Worm (Caenorhabditis elegans) whole organism, midembryonic: ENCODE results near the gene fbxa-99.

Source experiments
- T22C8.4 ChIP-seq: fragments of 200-800 bp; sonication (Bioruptor generic); IDR thresholded peaks from 2 replicates; pipeline ENCODE4 v1.3.6; 2022; ENCODE audit warnings: missing genetic modification characterization, missing compliant biosample characterization
- cog-1 ChIP-seq: sonication (generic microtip); optimal IDR thresholded peaks from 2 replicates; lab custom pipeline; 2016; ENCODE audit warnings: missing genetic modification characterization, missing compliant biosample characterization
- flt-1 ChIP-seq: fragments of 200-800 bp; sonication (Bioruptor generic); IDR thresholded peaks from 2 replicates; pipeline ENCODE4 v1.3.6; 2022; ENCODE audit warnings: missing genetic modification characterization, missing compliant biosample characterization
- klf-2 ChIP-seq: fragments of 200-800 bp; sonication (Bioruptor generic); conservative IDR thresholded peaks from 2 replicates; pipeline ENCODE4 v1.3.6; 2022; ENCODE audit warnings: missing genetic modification reagents, missing genetic modification characterization, missing compliant biosample characterization
- med-1 ChIP-seq: sonication (generic microtip); optimal IDR thresholded peaks from 2 replicates; lab custom pipeline; 2017; ENCODE audit warnings: missing genetic modification characterization, mild to moderate bottlenecking, missing compliant biosample characterization, antibody characterized with exemption, missing genetic modification reagents; ENCODE audit not compliant: insufficient read depth
- ref-1 ChIP-seq: fragments of 200-800 bp; sonication (Bioruptor generic); conservative IDR thresholded peaks from 2 replicates; pipeline ENCODE4 v1.3.6; 2022; ENCODE audit warnings: missing genetic modification reagents, missing genetic modification characterization, missing compliant biosample characterization
- tab-1 ChIP-seq: fragments of 200-800 bp; sonication (Bioruptor generic); IDR thresholded peaks from 2 replicates; pipeline ENCODE4 v1.3.6; 2022; ENCODE audit warnings: missing genetic modification characterization, missing compliant biosample characterization
- ztf-23 ChIP-seq: fragments of 200-800 bp; sonication (Bioruptor generic); IDR thresholded peaks from 2 replicates; pipeline ENCODE4 v1.3.6; 2022; ENCODE audit warnings: missing genetic modification reagents, missing genetic modification characterization, missing compliant biosample characterization
- ztf-29 ChIP-seq: fragments of 200-800 bp; sonication (Bioruptor generic); IDR thresholded peaks from 2 replicates; pipeline ENCODE4 v1.3.6; 2022; ENCODE audit warnings: missing genetic modification reagents, missing genetic modification characterization, missing compliant biosample characterization

The fbxa-99 gene

ce11 chrV:15982733-15983344, at the start of gene fbxa-99, which contains the start of gene F36G9.13:
fbxa-99 (minus strand) TSS chrV:15982854.
F36G9.13 (plus strand) TSS chrV:15983294.
- TF ChIP-seq flt-1 (GFP tag; lab: Robert Waterston, UW) (no peak), ref-1 (GFP tag; lab: Robert Waterston, UW) (no peak), T22C8.4 (GFP tag; lab: Robert Waterston, UW) (no peak), ztf-23 (no peak), tab-1 (GFP tag; lab: Robert Waterston, UW) (no peak), ztf-29 (no peak)

DNA sequence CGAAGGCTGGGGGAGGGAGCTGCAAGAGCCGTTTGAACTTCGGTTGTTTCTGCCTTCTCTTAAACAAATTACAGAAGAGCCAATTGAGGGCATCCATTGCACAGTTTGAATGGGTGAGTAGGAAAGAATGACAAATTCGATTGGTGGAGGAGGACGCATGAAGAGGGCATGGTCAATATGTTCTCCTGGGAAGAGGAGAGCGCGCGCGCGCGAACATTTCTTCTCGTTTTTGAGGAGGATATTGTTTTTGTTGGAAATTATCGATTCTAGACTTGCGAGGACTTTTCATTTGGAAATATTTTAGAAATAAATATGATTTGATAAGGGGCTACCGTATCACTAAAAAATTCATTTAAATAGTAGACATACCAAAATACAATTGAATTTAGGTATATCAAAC, 48.9 kb upstream of the fbxa-99 start, which contains the start of gene T10C6.7:
T10C6.7 (minus strand) TSS at position 143 of the 400 bp plus-strand sequence.
- TF ChIP-seq ztf-23 (no peak), T22C8.4 (GFP tag; lab: Robert Waterston, UW) (no peak), cog-1 (tag; lab: Kevin White, UChicago) (no peak), tab-1 (GFP tag; lab: Robert Waterston, UW) (no peak), med-1 (GFP tag; lab: Kevin White, UChicago) (no peak), flt-1 (GFP tag; lab: Robert Waterston, UW) (no peak), klf-2 (no peak), ztf-29 (no peak), ref-1 (GFP tag; lab: Robert Waterston, UW) (no peak)

DNA sequence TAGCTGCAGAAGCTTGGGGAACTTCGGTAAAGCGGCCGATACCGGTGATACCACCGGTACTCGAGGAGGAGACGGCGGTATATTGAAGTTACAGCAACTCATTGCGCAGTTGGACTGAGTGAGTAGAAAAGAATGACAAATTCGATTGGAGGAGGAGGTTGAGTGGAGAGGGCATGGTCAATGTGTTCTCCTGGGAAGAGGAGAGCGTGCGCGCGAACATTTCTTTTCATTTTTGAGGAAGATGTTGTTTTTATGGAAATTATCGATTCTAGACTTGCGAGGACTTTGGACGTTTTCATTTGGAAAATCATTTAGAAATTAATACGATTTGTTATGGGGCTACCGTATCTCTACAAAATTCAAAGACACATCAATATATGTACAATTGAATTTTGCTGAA, 46.6 kb upstream of the fbxa-99 start:
- TF ChIP-seq ref-1 (GFP tag; lab: Robert Waterston, UW): no peak
- TF ChIP-seq ztf-23: no peak
- no peak for TF ChIP-seq med-1 (GFP tag; lab: Kevin White, UChicago)
- TF ChIP-seq klf-2: no peak
- TF ChIP-seq T22C8.4 (GFP tag; lab: Robert Waterston, UW): no peak
- no peak for TF ChIP-seq cog-1 (tag; lab: Kevin White, UChicago)
- TF ChIP-seq tab-1 (GFP tag; lab: Robert Waterston, UW): no peak
- TF ChIP-seq ztf-29: no peak
- TF ChIP-seq flt-1 (GFP tag; lab: Robert Waterston, UW): no peak

ce11 chrV:16024917-16025316, 42.3 kb upstream of the fbxa-99 start:
- TF ChIP-seq med-1 (GFP tag; lab: Kevin White, UChicago) (no peak), tab-1 (GFP tag; lab: Robert Waterston, UW) (0 out of 2 replicates have a peak, but pooled peaks have one; percentile 39), klf-2 (no peak), ztf-23 (no peak), T22C8.4 (GFP tag; lab: Robert Waterston, UW) (no peak), ref-1 (GFP tag; lab: Robert Waterston, UW) (no peak), ztf-29 (no peak)

ce11 chrV:16024300-16024699, 41.6 kb upstream of the fbxa-99 start, which contains the start of gene T10C6.6:
T10C6.6 (plus strand) TSS chrV:16024326.
- no peak for TF ChIP-seq med-1 (GFP tag; lab: Kevin White, UChicago)

- TF ChIP-seq ztf-29 (no peak), ztf-23 (no peak), flt-1 (GFP tag; lab: Robert Waterston, UW) (no peak), tab-1 (GFP tag; lab: Robert Waterston, UW) (no peak), med-1 (GFP tag; lab: Kevin White, UChicago) (no peak), ref-1 (GFP tag; lab: Robert Waterston, UW) (no peak), cog-1 (tag; lab: Kevin White, UChicago) (no peak), T22C8.4 (GFP tag; lab: Robert Waterston, UW) (no peak), klf-2 (no peak)
Observed at ce11 chrV:16023559-16023958, 40.9 kb upstream of the fbxa-99 start.

DNA sequence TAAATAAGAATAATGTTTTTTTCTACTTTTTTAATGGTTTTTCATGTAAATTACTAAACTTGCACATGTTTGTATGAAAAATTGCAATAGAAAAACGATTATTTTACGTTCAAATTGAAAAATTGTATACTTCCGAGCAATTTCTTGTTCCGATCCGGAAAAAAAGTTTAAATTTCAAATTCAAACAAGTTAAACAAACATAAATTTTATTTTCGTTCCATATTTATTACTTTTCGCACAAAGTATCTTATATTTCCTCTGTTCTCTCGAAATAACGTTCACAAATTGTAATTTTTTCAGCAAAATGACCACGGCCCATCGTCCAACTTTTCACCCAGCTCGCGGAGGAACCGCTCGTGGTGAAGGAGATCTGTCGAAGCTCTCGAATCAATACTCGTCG, 40.4 kb upstream of the fbxa-99 start, which contains the start of gene cwc-15:
cwc-15 (plus strand) TSS at position 301 of the 400 bp plus-strand sequence.
- TF ChIP-seq ztf-23 (no peak), klf-2 (no peak), T22C8.4 (GFP tag; lab: Robert Waterston, UW) (no peak), ztf-29 (no peak), tab-1 (GFP tag; lab: Robert Waterston, UW) (no peak), cog-1 (tag; lab: Kevin White, UChicago) (no peak), med-1 (GFP tag; lab: Kevin White, UChicago) (no peak), flt-1 (GFP tag; lab: Robert Waterston, UW) (no peak), ref-1 (GFP tag; lab: Robert Waterston, UW) (no peak)

- peak; percentile 61 for TF ChIP-seq flt-1 (GFP tag; lab: Robert Waterston, UW)
- TF ChIP-seq tab-1 (GFP tag; lab: Robert Waterston, UW): no peak
- TF ChIP-seq cog-1 (tag; lab: Kevin White, UChicago): peak; percentile 30
- TF ChIP-seq ztf-23: 0 out of 2 replicates have a peak, but pooled peaks have one; percentile 40
Observed at ce11 chrV:16022600-16022999, 39.9 kb upstream of the fbxa-99 start.

- TF ChIP-seq T22C8.4 (GFP tag; lab: Robert Waterston, UW) (no peak), ztf-29 (no peak), klf-2 (no peak), med-1 (GFP tag; lab: Kevin White, UChicago) (no peak), tab-1 (GFP tag; lab: Robert Waterston, UW) (no peak)
Observed at ce11 chrV:16020042-16020441, 37.4 kb upstream of the fbxa-99 start, which contains the start of gene srx-44. srx-44 (plus strand) TSS chrV:16020342.

- TF ChIP-seq klf-2 (no peak), tab-1 (GFP tag; lab: Robert Waterston, UW) (no peak), ztf-23 (no peak), med-1 (GFP tag; lab: Kevin White, UChicago) (no peak), flt-1 (GFP tag; lab: Robert Waterston, UW) (no peak), cog-1 (tag; lab: Kevin White, UChicago) (no peak), ref-1 (GFP tag; lab: Robert Waterston, UW) (no peak)
Observed at ce11 chrV:16017671-16018070, 35.0 kb upstream of the fbxa-99 start, which contains the start of gene srx-43. srx-43 (plus strand) TSS chrV:16017971.
